Worm (Caenorhabditis elegans): ENCODE results near the gene tes-1.

ce11 chrIV:7406690-7407089, 44.6 kb downstream of the tes-1 start:
- no peak for TF ChIP-seq unc-39 (tag; optimal IDR thresholded peaks at IDR 0.05)
- no peak for TF ChIP-seq lin-15B (tag; optimal IDR thresholded peaks at IDR 0.05)
- TF ChIP-seq zag-1 (tag; optimal IDR thresholded peaks at IDR 0.05) = no peak
- no peak for TF ChIP-seq snpc-4 (tag; optimal IDR thresholded peaks at IDR 0.05)

Data from whole organism, L3 larva.